Fruit fly (Drosophila melanogaster) whole organism, wandering third instar larva: ENCODE measurements around the gene CG5111.

Experiments
- Abd-B ChIP-seq: fragments of >200 bp; optimal IDR thresholded peaks from 2 replicates; lab custom pipeline; 2017; ENCODE audit warnings: missing biosample characterization, missing genetic modification characterization
- CG32264 ChIP-seq: fragments of 200-800 bp; sonication (Bioruptor generic); optimal IDR thresholded peaks from 2 replicates; lab custom pipeline; 2016; ENCODE audit warnings: missing biosample characterization, missing genetic modification characterization
- Jra ChIP-seq: sonication (Bioruptor generic); optimal IDR thresholded peaks from 2 replicates; lab custom pipeline; 2016; ENCODE audit warnings: missing biosample characterization, missing genetic modification characterization
- Vsx2 ChIP-seq: fragments of 200-300, 225-300 bp; sonication (Bioruptor generic); optimal IDR thresholded peaks from 2 replicates; lab custom pipeline; 2018; ENCODE audit warnings: missing biosample characterization, missing genetic modification characterization; ENCODE audit not compliant: partially characterized antibody
- br ChIP-seq: fragments of 200-800 bp; sonication (Bioruptor generic); optimal IDR thresholded peaks from 2 replicates; lab custom pipeline; 2016; ENCODE audit warnings: missing biosample characterization, missing genetic modification characterization
- h ChIP-seq: fragments of 200-800 bp; sonication (Bioruptor generic); optimal IDR thresholded peaks from 3 replicates; lab custom pipeline; 2016; ENCODE audit warnings: missing biosample characterization, mild to moderate bottlenecking, missing genetic modification characterization
- lola ChIP-seq: fragments of >200 bp; optimal IDR thresholded peaks from 2 replicates; lab custom pipeline; 2017; ENCODE audit warnings: missing biosample characterization, missing genetic modification characterization
- pan ChIP-seq: fragments of >200 bp; optimal IDR thresholded peaks from 2 replicates; lab custom pipeline; 2017
- sage ChIP-seq: fragments of 200-800 bp; sonication (Bioruptor generic); optimal IDR thresholded peaks from 2 replicates; lab custom pipeline; 2016; ENCODE audit warnings: missing biosample characterization, mild to moderate bottlenecking, missing genetic modification characterization

- TF ChIP-seq Vsx2 (GFP tag; lab: Kevin White, UChicago), result no peak
- no peak for TF ChIP-seq CG32264 (GFP tag; lab: Kevin White, UChicago)
- TF ChIP-seq sage (GFP tag; lab: Kevin White, UChicago), result no peak
- no peak for TF ChIP-seq Abd-B
- TF ChIP-seq Jra (GFP tag; lab: Kevin White, UChicago), result no peak
- no peak for TF ChIP-seq br (GFP tag; lab: Kevin White, UChicago)
- TF ChIP-seq h, result no peak
- TF ChIP-seq lola, result no peak
- TF ChIP-seq pan (lab: Kevin White, UChicago), result no peak
These were observed 16.4 kb upstream of the CG5111 start for dm6 chr3R:25489685-25490084.
